Fruit fly (Drosophila melanogaster) whole organism, wandering third instar larva: ENCODE results near the gene lectin-37Da.

Experiments
- Hr83 ChIP-seq: fragments of 200-300 bp; sonication (Bioruptor generic); optimal IDR thresholded peaks from 2 replicates; lab custom pipeline; 2016; ENCODE audit warnings: missing biosample characterization, mild to moderate bottlenecking, missing genetic modification characterization, moderate library complexity; ENCODE audit not compliant: poor library complexity, severe bottlenecking
- Myc ChIP-seq: fragments of >200 bp; optimal IDR thresholded peaks from 2 replicates; lab custom pipeline; 2017
- fru ChIP-seq: fragments of 200-800 bp; sonication (Bioruptor generic); optimal IDR thresholded peaks from 3 replicates; lab custom pipeline; 2016; ENCODE audit warnings: missing biosample characterization, mild to moderate bottlenecking, missing genetic modification characterization
- psq ChIP-seq: fragments of 200-800 bp; sonication (Bioruptor generic); optimal IDR thresholded peaks from 3 replicates; lab custom pipeline; 2017; ENCODE audit warnings: missing biosample characterization, mild to moderate bottlenecking, missing genetic modification characterization, moderate library complexity

dm6 chr2L:19382353-19382752 is 35.8 kb upstream of the lectin-37Da start:
- TF ChIP-seq Myc (lab: Kevin White, UChicago) (no peak), fru (GFP tag; lab: Kevin White, UChicago) (no peak), psq (GFP tag; lab: Kevin White, UChicago) (no peak), Hr83 (no peak)
